Worm (Caenorhabditis elegans) whole organism, L1 larva: ENCODE measurements around the gene F10G7.10.

Experiments
- C16A3.4 ChIP-seq: fragments of 150-350 bp; optimal IDR thresholded peaks from 2 replicates; lab custom pipeline; 2014; ENCODE audit warnings: missing biosample characterization, missing genetic modification characterization
- C34B4.2 ChIP-seq: sonication (generic microtip); optimal IDR thresholded peaks from 2 replicates; lab custom pipeline; 2017; ENCODE audit warnings: mild to moderate bottlenecking, missing genetic modification characterization, missing compliant biosample characterization
- aha-1 ChIP-seq: fragments of 150-350 bp; optimal IDR thresholded peaks from 2 replicates; lab custom pipeline; 2014; ENCODE audit warnings: missing biosample characterization, missing genetic modification characterization
- alr-1 ChIP-seq: fragments of 200-800 bp; sonication (Bioruptor generic); optimal IDR thresholded peaks from 2 replicates; lab custom pipeline; 2018; ENCODE audit warnings: borderline replicate concordance, mild to moderate bottlenecking, missing genetic modification characterization, missing compliant biosample characterization
- blmp-1 ChIP-seq: fragments of 150-350 bp; optimal IDR thresholded peaks from 2 replicates; lab custom pipeline; 2014; ENCODE audit warnings: missing biosample characterization, missing genetic modification characterization
- ceh-8 ChIP-seq: fragments of 200-800 bp; sonication (Bioruptor generic); optimal IDR thresholded peaks from 2 replicates; lab custom pipeline; 2018; ENCODE audit warnings: mild to moderate bottlenecking, missing genetic modification characterization, moderate library complexity, missing compliant biosample characterization
- ceh-88 ChIP-seq: fragments of 200-800 bp; sonication (Bioruptor generic); IDR thresholded peaks from 2 replicates; pipeline ENCODE4 v1.3.6; 2022; ENCODE audit warnings: missing genetic modification characterization, missing compliant biosample characterization
- ceh-90 ChIP-seq: sonication (generic microtip); optimal IDR thresholded peaks from 2 replicates; lab custom pipeline; 2016; ENCODE audit warnings: missing genetic modification characterization, missing compliant biosample characterization
- dpl-1 ChIP-seq, 3 experiments: fragments of 150-350 bp in 2 of 3; sonication (generic microtip) in 1 of 3; optimal IDR thresholded peaks; 2 replicates each; lab custom pipeline; 2014 to 2017; ENCODE audit warnings: missing biosample characterization in 3 of 3, missing genetic modification characterization in 3 of 3, missing genetic modification reagents in 3 of 3
- efl-1 ChIP-seq, 4 experiments: fragments of 150-350 bp; optimal IDR thresholded peaks in 3 of 4; peaks in 1 of 4; 1 replicate in 1 of 4; 2 replicates in 3 of 4; lab custom pipeline; 2014; ENCODE audit warnings: missing biosample characterization in 2 of 4, missing genetic modification characterization in 2 of 4, missing genetic modification reagents in 2 of 4
- efl-3 ChIP-seq: fragments of 200-800 bp; sonication (Bioruptor generic); optimal IDR thresholded peaks from 2 replicates; lab custom pipeline; 2018; ENCODE audit warnings: mild to moderate bottlenecking, missing genetic modification characterization, missing compliant biosample characterization
- egl-13 ChIP-seq: sonication (generic microtip); optimal IDR thresholded peaks from 2 replicates; lab custom pipeline; 2016; ENCODE audit warnings: missing genotype, missing genetic modification reagents, missing genetic modification characterization, missing compliant biosample characterization
- egl-27 ChIP-seq, 2 experiments: fragments of 150-350 bp in 1 of 2; sonication (generic microtip); optimal IDR thresholded peaks; 3 replicates each; lab custom pipeline; 2017 to 2018; ENCODE audit warnings: missing biosample characterization in 2 of 2, missing genetic modification characterization in 2 of 2, missing genetic modification reagents in 2 of 2
- elt-2 ChIP-seq: sonication (generic microtip); optimal IDR thresholded peaks from 2 replicates; lab custom pipeline; 2016; ENCODE audit warnings: missing genetic modification characterization, mild to moderate bottlenecking, inconsistent platforms, missing compliant biosample characterization, missing genetic modification reagents
- elt-3 ChIP-seq, 6 experiments: fragments of 150-350 bp in 1 of 6; sonication (generic microtip); optimal IDR thresholded peaks; 2 replicates each; lab custom pipeline; 2017 to 2018; ENCODE audit warnings: missing biosample characterization in 6 of 6, missing genetic modification characterization in 6 of 6, inconsistent platforms in 1 of 6
- fkh-4 ChIP-seq: sonication (generic microtip); optimal IDR thresholded peaks from 2 replicates; lab custom pipeline; 2016; ENCODE audit warnings: missing compliant biosample characterization, missing genetic modification characterization, borderline replicate concordance
- fos-1 ChIP-seq: fragments of 150-350 bp; optimal IDR thresholded peaks from 2 replicates; lab custom pipeline; 2014; ENCODE audit warnings: missing biosample characterization, missing genetic modification characterization
- grh-1 ChIP-seq: fragments of 200-800 bp; sonication (Bioruptor generic); IDR thresholded peaks from 2 replicates; pipeline ENCODE4 v1.3.6; 2022; ENCODE audit warnings: missing genetic modification reagents, missing genetic modification characterization, missing compliant biosample characterization
- hlh-4 ChIP-seq: sonication (generic microtip); optimal IDR thresholded peaks from 2 replicates; lab custom pipeline; 2016; ENCODE audit warnings: mild to moderate bottlenecking, missing genetic modification characterization, missing compliant biosample characterization
- lin-13 ChIP-seq: fragments of 150-350 bp; optimal IDR thresholded peaks from 2 replicates; lab custom pipeline; 2014; ENCODE audit warnings: missing biosample characterization, missing genetic modification reagents, missing genetic modification characterization
- lin-14 ChIP-seq: fragments of 200-800 bp; sonication (Bioruptor generic); optimal IDR thresholded peaks from 2 replicates; lab custom pipeline; 2018; ENCODE audit warnings: mild to moderate bottlenecking, missing genetic modification characterization, moderate library complexity, missing compliant biosample characterization
- lin-15B ChIP-seq: fragments of 150-350 bp; sonication (generic microtip); optimal IDR thresholded peaks from 3 replicates; lab custom pipeline; 2014; ENCODE audit warnings: missing biosample characterization, missing genetic modification characterization
- lin-35 ChIP-seq, 2 experiments: fragments of 150-350 bp; optimal IDR thresholded peaks; 2 replicates each; lab custom pipeline; 2014; ENCODE audit warnings: missing biosample characterization in 2 of 2, missing genetic modification characterization in 2 of 2, missing genetic modification reagents in 2 of 2
- lin-39 ChIP-seq: fragments of 150-350 bp; optimal IDR thresholded peaks from 2 replicates; lab custom pipeline; 2014; ENCODE audit warnings: missing biosample characterization, missing genetic modification reagents, missing genetic modification characterization
- lir-3 ChIP-seq: sonication (generic microtip); optimal IDR thresholded peaks from 2 replicates; lab custom pipeline; 2016; ENCODE audit warnings: mild to moderate bottlenecking, missing genetic modification characterization, moderate library complexity, missing compliant biosample characterization; ENCODE audit not compliant: poor library complexity
- lsy-2 ChIP-seq, 2 experiments: fragments of 150-350 bp; optimal IDR thresholded peaks; 2 replicates each; lab custom pipeline; 2014; ENCODE audit warnings: missing biosample characterization in 2 of 2, missing genetic modification characterization in 2 of 2
- mdl-1 ChIP-seq, 2 experiments: fragments of 150-350 bp; optimal IDR thresholded peaks; 2 replicates each; lab custom pipeline; 2014 to 2017; ENCODE audit warnings: missing biosample characterization in 2 of 2, missing genetic modification characterization in 2 of 2, inconsistent platforms in 1 of 2
- nhr-19 ChIP-seq: fragments of 200-800 bp; sonication (Bioruptor generic); conservative IDR thresholded peaks from 2 replicates; pipeline ENCODE4 v1.3.6; 2022; ENCODE audit warnings: missing genetic modification characterization, missing compliant biosample characterization
- nhr-20 ChIP-seq: sonication (generic microtip); optimal IDR thresholded peaks from 2 replicates; lab custom pipeline; 2016; ENCODE audit warnings: mild to moderate bottlenecking, missing genetic modification characterization, missing compliant biosample characterization
- nhr-237 ChIP-seq: fragments of 150-350 bp; optimal IDR thresholded peaks from 2 replicates; lab custom pipeline; 2014; ENCODE audit warnings: missing biosample characterization, missing genetic modification characterization
- nhr-28 ChIP-seq: fragments of 150-350 bp; optimal IDR thresholded peaks from 2 replicates; lab custom pipeline; 2014; ENCODE audit warnings: missing biosample characterization, missing genetic modification characterization
- nhr-47 ChIP-seq: sonication (generic microtip); optimal IDR thresholded peaks from 2 replicates; lab custom pipeline; 2016; ENCODE audit warnings: mild to moderate bottlenecking, missing genetic modification characterization, moderate library complexity, missing compliant biosample characterization
- nhr-71 ChIP-seq: sonication (generic microtip); optimal IDR thresholded peaks from 2 replicates; lab custom pipeline; 2016; ENCODE audit warnings: mild to moderate bottlenecking, missing genetic modification characterization, moderate library complexity, missing compliant biosample characterization
- nhr-90 ChIP-seq: sonication (generic microtip); optimal IDR thresholded peaks from 2 replicates; lab custom pipeline; 2016; ENCODE audit warnings: mild to moderate bottlenecking, missing genetic modification characterization, missing compliant biosample characterization; ENCODE audit not compliant: poor library complexity
- pag-3 ChIP-seq: sonication (generic microtip); optimal IDR thresholded peaks from 2 replicates; lab custom pipeline; 2017; ENCODE audit warnings: missing genetic modification characterization, mild to moderate bottlenecking, missing compliant biosample characterization, antibody characterized with exemption, borderline replicate concordance; ENCODE audit not compliant: insufficient read depth
- snpc-4 ChIP-seq: fragments of 150-350 bp; optimal IDR thresholded peaks from 2 replicates; lab custom pipeline; 2014; ENCODE audit warnings: missing biosample characterization, missing genetic modification characterization
- sptf-1 ChIP-seq: fragments of 150-350 bp; optimal IDR thresholded peaks from 2 replicates; lab custom pipeline; 2014; ENCODE audit warnings: missing biosample characterization, missing genetic modification characterization
- swsn-7 ChIP-seq: sonication (generic microtip); optimal IDR thresholded peaks from 2 replicates; lab custom pipeline; 2016; ENCODE audit warnings: missing genetic modification characterization, missing compliant biosample characterization
- tbx-2 ChIP-seq: sonication (generic microtip); optimal IDR thresholded peaks from 2 replicates; lab custom pipeline; 2016; ENCODE audit warnings: missing genetic modification characterization, missing compliant biosample characterization
- tlp-1 ChIP-seq: fragments of 150-350 bp; optimal IDR thresholded peaks from 2 replicates; lab custom pipeline; 2014; ENCODE audit warnings: missing biosample characterization, missing genetic modification characterization
- unc-130 ChIP-seq: fragments of 150-350 bp; optimal IDR thresholded peaks from 2 replicates; lab custom pipeline; 2017; ENCODE audit warnings: missing biosample characterization, missing genetic modification characterization, inconsistent platforms
- unc-86 ChIP-seq: sonication (generic microtip); optimal IDR thresholded peaks from 2 replicates; lab custom pipeline; 2016; ENCODE audit warnings: missing genetic modification characterization, missing compliant biosample characterization
- unc-98 ChIP-seq: fragments of 200-800 bp; sonication (Bioruptor generic); IDR thresholded peaks from 2 replicates; pipeline ENCODE4 v1.3.6; 2022; ENCODE audit warnings: missing genetic modification characterization, missing compliant biosample characterization
- xbp-1 ChIP-seq: sonication (generic microtip); optimal IDR thresholded peaks from 2 replicates; lab custom pipeline; 2016; ENCODE audit warnings: missing genetic modification characterization, missing compliant biosample characterization
- ztf-11 ChIP-seq, 2 experiments: sonication (generic microtip); optimal IDR thresholded peaks; 2 replicates each; lab custom pipeline; 2016 to 2017; ENCODE audit warnings: missing genetic modification characterization in 2 of 2, missing biosample characterization in 1 of 2, missing compliant biosample characterization in 1 of 2
- ztf-4 ChIP-seq: fragments of 150-350 bp; optimal IDR thresholded peaks from 2 replicates; lab custom pipeline; 2014; ENCODE audit warnings: missing biosample characterization, missing genetic modification characterization

F10G7.10 gene

ce11 chrII:4710813-4711212 is 15.3 kb downstream of the F10G7.10 start:
- TF ChIP-seq ceh-88 (no peak), nhr-20 (tag; lab: Kevin White, UChicago) (no peak), pag-3 (tag; lab: Kevin White, UChicago) (no peak), ceh-90 (no peak), egl-13 (no peak), lir-3 (tag; lab: Kevin White, UChicago) (no peak), mdl-1 (tag; optimal IDR thresholded peaks at IDR 0.05; lab: Kevin White, UChicago) (no peak), nhr-237 (tag; lab: Kevin White, UChicago) (no peak), fos-1 (tag; lab: Kevin White, UChicago) (no peak), lsy-2 (tag; optimal IDR thresholded peaks at IDR 0.05; lab: Kevin White, UChicago) (no peak), unc-98 (no peak), unc-130 (no peak), ceh-8 (no peak), lin-15B (tag; lab: Kevin White, UChicago) (no peak), tlp-1 (no peak), unc-86 (no peak), sptf-1 (tag; lab: Kevin White, UChicago) (no peak)
- TF ChIP-seq, all 84 proteins: peak for 0

ce11 chrII:4710120-4710519 is 15.9 kb downstream of the F10G7.10 start, which contains the start of gene tag-151:
tag-151 (plus strand) TSS chrII:4710277.
- TF ChIP-seq lsy-2 (tag; optimal IDR thresholded peaks at IDR 0.05; lab: Kevin White, UChicago) (peak in 1 of 2 experiments; percentile 1), efl-1 (optimal IDR thresholded peaks at IDR 0.05; lab: Kevin White, UChicago) (no peak), efl-1 (GFP tag; optimal IDR thresholded peaks at IDR 0.05 in 1 of 2; lab: Kevin White, UChicago) (peak in 1 of 2 experiments; percentile 52), elt-2 (tag; lab: Kevin White, UChicago) (no peak), C34B4.2 (tag; lab: Kevin White, UChicago) (no peak), ztf-4 (tag; lab: Kevin White, UChicago) (no peak), lin-35 (GFP tag; optimal IDR thresholded peaks at IDR 0.05; lab: Kevin White, UChicago) (no peak), elt-3 (tag; optimal IDR thresholded peaks at IDR 0.05; lab: Kevin White, UChicago) (no peak), grh-1 (GFP tag; lab: Robert Waterston, UW) (no peak), nhr-90 (tag; lab: Kevin White, UChicago) (peak; percentile 11), snpc-4 (tag; lab: Kevin White, UChicago) (no peak), pag-3 (tag; lab: Kevin White, UChicago) (no peak)

ce11 chrII:4706359-4706871 is 19.6 kb downstream of the F10G7.10 start, which contains the start of the genes F10G7.9 and tsn-1:
F10G7.9 (minus strand) TSS chrII:4706485.
tsn-1 (plus strand) TSS chrII:4706821.
- TF ChIP-seq C16A3.4 (tag; lab: Kevin White, UChicago) (peak; percentile 48), elt-2 (tag; lab: Kevin White, UChicago) (peak; percentile 37), efl-1 (optimal IDR thresholded peaks at IDR 0.05; lab: Kevin White, UChicago) (peak; percentile 80 to 87), efl-1 (GFP tag; optimal IDR thresholded peaks at IDR 0.05 in 1 of 2; lab: Kevin White, UChicago) (peak; percentile 70 to 96), nhr-19 (GFP tag; lab: Robert Waterston, UW) (peak; percentile 44; the same call in 1 of the 2 replicates), lin-15B (tag; lab: Kevin White, UChicago) (peak; percentile 46), lin-14 (GFP tag; lab: Kevin White, UChicago) (peak; percentile 68), dpl-1 (GFP tag; optimal IDR thresholded peaks at IDR 0.05; lab: Kevin White, UChicago) (peak; percentile 57 to 76 (median 72)), efl-3 (GFP tag; lab: Kevin White, UChicago) (no peak), aha-1 (no peak), nhr-47 (tag; lab: Kevin White, UChicago) (peak; percentile 66), unc-86 (peak; percentile 33), swsn-7 (tag; lab: Kevin White, UChicago) (peak; percentile 47), xbp-1 (tag; lab: Kevin White, UChicago) (peak; percentile 49), egl-27 (tag; optimal IDR thresholded peaks at IDR 0.05; lab: Kevin White, UChicago) (no peak), tbx-2 (tag; lab: Kevin White, UChicago) (peak; percentile 45), lin-39 (tag; lab: Kevin White, UChicago) (no peak), ztf-11 (tag; optimal IDR thresholded peaks at IDR 0.05; lab: Kevin White, UChicago) (no peak), nhr-28 (tag; lab: Kevin White, UChicago) (no peak), fos-1 (tag; lab: Kevin White, UChicago) (no peak), lin-13 (GFP tag; lab: Kevin White, UChicago) (peak; percentile 50), ceh-8 (no peak), blmp-1 (tag; lab: Kevin White, UChicago) (no peak), alr-1 (tag; lab: Kevin White, UChicago) (no peak), fkh-4 (no peak), hlh-4 (tag; lab: Kevin White, UChicago) (no peak), nhr-71 (peak; percentile 71)
